Worm (Caenorhabditis elegans) whole organism, L2 larva: Measurements from ENCODE around the gene T16G12.3.

Source experiments
- C34F6.9 ChIP-seq: fragments of 150-350 bp; optimal IDR thresholded peaks from 2 replicates; lab custom pipeline; 2014; ENCODE audit warnings: missing biosample characterization, missing genetic modification characterization
- F13H6.1 ChIP-seq: sonication (generic microtip); optimal IDR thresholded peaks from 2 replicates; lab custom pipeline; 2016; ENCODE audit warnings: missing genetic modification characterization, missing compliant biosample characterization
- Y55F3AM.14 ChIP-seq: fragments of 200-800 bp; sonication (Bioruptor generic); optimal IDR thresholded peaks from 2 replicates; lab custom pipeline; 2018; ENCODE audit warnings: mild to moderate bottlenecking, missing genetic modification characterization, missing compliant biosample characterization
- alr-1 ChIP-seq: fragments of 150-350 bp; optimal IDR thresholded peaks from 2 replicates; lab custom pipeline; 2014; ENCODE audit warnings: missing biosample characterization, missing genetic modification characterization
- aly-2 ChIP-seq: fragments of 150-350 bp; optimal IDR thresholded peaks from 2 replicates; lab custom pipeline; 2014; ENCODE audit warnings: missing biosample characterization, missing genetic modification characterization
- ama-1 ChIP-seq: fragments of 150-350 bp; optimal IDR thresholded peaks from 2 replicates; lab custom pipeline; 2018; ENCODE audit warnings: inconsistent platforms
- blmp-1 ChIP-seq: sonication (generic microtip); optimal IDR thresholded peaks from 2 replicates; lab custom pipeline; 2017; ENCODE audit warnings: missing genetic modification characterization, mild to moderate bottlenecking, missing compliant biosample characterization, antibody characterized with exemption, moderate library complexity; ENCODE audit not compliant: insufficient read depth
- ceh-16 ChIP-seq: fragments of 150-350 bp; optimal IDR thresholded peaks from 2 replicates; lab custom pipeline; 2014; ENCODE audit warnings: missing biosample characterization, missing genetic modification characterization
- ceh-82 ChIP-seq: fragments of 150-350 bp; optimal IDR thresholded peaks from 2 replicates; lab custom pipeline; 2014; ENCODE audit warnings: missing biosample characterization, missing genetic modification characterization
- crh-2 ChIP-seq: sonication (generic microtip); optimal IDR thresholded peaks from 2 replicates; lab custom pipeline; 2017; ENCODE audit warnings: missing biosample characterization, missing genetic modification characterization
- dmd-4 ChIP-seq: sonication (generic microtip); optimal IDR thresholded peaks from 2 replicates; lab custom pipeline; 2017; ENCODE audit warnings: missing biosample characterization, missing genetic modification characterization
- egl-27 ChIP-seq: sonication (generic microtip); optimal IDR thresholded peaks from 3 replicates; lab custom pipeline; 2017; ENCODE audit warnings: missing biosample characterization, missing genetic modification reagents, missing genetic modification characterization
- elt-1 ChIP-seq: fragments of 150-350 bp; optimal IDR thresholded peaks from 2 replicates; lab custom pipeline; 2014; ENCODE audit warnings: missing biosample characterization, missing genetic modification characterization
- fos-1 ChIP-seq: fragments of 150-350 bp; optimal IDR thresholded peaks from 2 replicates; lab custom pipeline; 2014; ENCODE audit warnings: missing biosample characterization, missing genetic modification characterization
- gmeb-1 ChIP-seq: fragments of 150-350 bp; optimal IDR thresholded peaks from 2 replicates; lab custom pipeline; 2014; ENCODE audit warnings: missing biosample characterization, missing genetic modification characterization
- lin-11 ChIP-seq: fragments of 150-350 bp; sonication (generic microtip); optimal IDR thresholded peaks from 2 replicates; lab custom pipeline; 2014; ENCODE audit warnings: missing biosample characterization, missing genetic modification characterization, inconsistent platforms, mixed read lengths
- lin-13 ChIP-seq: fragments of 150-350 bp; optimal IDR thresholded peaks from 2 replicates; lab custom pipeline; 2014; ENCODE audit warnings: missing biosample characterization, missing genetic modification reagents, missing genetic modification characterization
- lin-39 ChIP-seq: fragments of 150-350 bp; optimal IDR thresholded peaks from 2 replicates; lab custom pipeline; 2014; ENCODE audit warnings: missing biosample characterization, missing genetic modification reagents, missing genetic modification characterization
- lsy-2 ChIP-seq, 2 experiments: fragments of 150-350 bp in 1 of 2; sonication (generic microtip) in 1 of 2; optimal IDR thresholded peaks; 2 replicates each; lab custom pipeline; 2014 to 2017; ENCODE audit warnings: missing biosample characterization in 2 of 2, missing genetic modification characterization in 2 of 2
- mab-5 ChIP-seq: fragments of 150-350 bp; optimal IDR thresholded peaks from 2 replicates; lab custom pipeline; 2014; ENCODE audit warnings: missing biosample characterization, missing genetic modification characterization
- mbf-1 ChIP-seq: sonication (generic microtip); optimal IDR thresholded peaks from 2 replicates; lab custom pipeline; 2017; ENCODE audit warnings: missing biosample characterization, missing genetic modification characterization
- mdl-1 ChIP-seq, 2 experiments: fragments of 150-350 bp in 1 of 2; sonication (generic microtip) in 1 of 2; optimal IDR thresholded peaks; 2 replicates each; lab custom pipeline; 2017; ENCODE audit warnings: missing biosample characterization in 2 of 2, missing genetic modification characterization in 2 of 2
- nhr-11 ChIP-seq: fragments of 150-350 bp; optimal IDR thresholded peaks from 2 replicates; lab custom pipeline; 2014; ENCODE audit warnings: missing biosample characterization, missing genetic modification characterization
- nhr-12 ChIP-seq: fragments of 150-350 bp; optimal IDR thresholded peaks from 2 replicates; lab custom pipeline; 2014; ENCODE audit warnings: missing biosample characterization, missing genetic modification characterization
- nhr-129 ChIP-seq: fragments of 150-350 bp; optimal IDR thresholded peaks from 2 replicates; lab custom pipeline; 2014; ENCODE audit warnings: missing biosample characterization, missing genetic modification characterization
- nhr-21 ChIP-seq: fragments of 150-350 bp; optimal IDR thresholded peaks from 2 replicates; lab custom pipeline; 2014; ENCODE audit warnings: missing biosample characterization, missing genetic modification characterization
- nhr-23 ChIP-seq: fragments of 150-350 bp; optimal IDR thresholded peaks from 2 replicates; lab custom pipeline; 2014; ENCODE audit warnings: missing biosample characterization, missing genetic modification reagents, missing genetic modification characterization
- nhr-237 ChIP-seq: fragments of 150-350 bp; optimal IDR thresholded peaks from 2 replicates; lab custom pipeline; 2014; ENCODE audit warnings: missing biosample characterization, missing genetic modification characterization
- nhr-25 ChIP-seq: fragments of 150-350 bp; sonication (generic microtip); optimal IDR thresholded peaks from 3 replicates; lab custom pipeline; 2014; ENCODE audit warnings: missing biosample characterization, missing genetic modification characterization
- nhr-6 ChIP-seq: fragments of 150-350 bp; optimal IDR thresholded peaks from 2 replicates; lab custom pipeline; 2014; ENCODE audit warnings: missing biosample characterization, missing genetic modification characterization
- nhr-77 ChIP-seq: fragments of 150-350 bp; optimal IDR thresholded peaks from 2 replicates; lab custom pipeline; 2014; ENCODE audit warnings: missing biosample characterization, missing genetic modification characterization
- peb-1 ChIP-seq: fragments of 150-350 bp; optimal IDR thresholded peaks from 2 replicates; lab custom pipeline; 2014; ENCODE audit warnings: missing biosample characterization, missing genetic modification characterization
- sem-4 ChIP-seq: fragments of 150-350 bp; optimal IDR thresholded peaks from 2 replicates; lab custom pipeline; 2014; ENCODE audit warnings: missing biosample characterization, missing genetic modification reagents, missing genetic modification characterization
- skn-1 ChIP-seq: sonication (generic microtip); optimal IDR thresholded peaks from 2 replicates; lab custom pipeline; 2017; ENCODE audit warnings: missing biosample characterization, missing genetic modification characterization
- sma-3 ChIP-seq: sonication (generic microtip); optimal IDR thresholded peaks from 2 replicates; lab custom pipeline; 2016; ENCODE audit warnings: missing genetic modification reagents, missing genetic modification characterization, missing compliant biosample characterization
- sma-9 ChIP-seq, 2 experiments: fragments of 150-350 bp in 1 of 2; sonication (generic microtip) in 1 of 2; optimal IDR thresholded peaks; 2 replicates each; lab custom pipeline; 2014 to 2016; ENCODE audit warnings: missing genetic modification characterization in 2 of 2, mild to moderate bottlenecking in 1 of 2, missing biosample characterization in 1 of 2, missing compliant biosample characterization in 1 of 2, missing genetic modification reagents in 1 of 2, moderate library complexity in 1 of 2
- snpc-4 ChIP-seq: fragments of 150-350 bp; optimal IDR thresholded peaks from 2 replicates; lab custom pipeline; 2014; ENCODE audit warnings: missing biosample characterization, missing genetic modification characterization
- unc-55 ChIP-seq: fragments of 150-350 bp; sonication (generic microtip); optimal IDR thresholded peaks from 3 replicates; lab custom pipeline; 2014; ENCODE audit warnings: missing biosample characterization, missing genetic modification reagents, missing genetic modification characterization
- unc-62 ChIP-seq: fragments of 150-350 bp; optimal IDR thresholded peaks from 2 replicates; lab custom pipeline; 2014; ENCODE audit warnings: missing biosample characterization, missing genetic modification reagents, missing genetic modification characterization
- ztf-1 ChIP-seq: fragments of 200-800 bp; sonication (Bioruptor generic); conservative IDR thresholded peaks from 2 replicates; pipeline ENCODE4 v1.3.6; 2022; ENCODE audit warnings: missing genetic modification characterization, missing compliant biosample characterization
- ztf-11 ChIP-seq: sonication (generic microtip); optimal IDR thresholded peaks from 2 replicates; lab custom pipeline; 2017; ENCODE audit warnings: missing biosample characterization, missing genetic modification characterization
- ztf-4 ChIP-seq: fragments of 150-350 bp; optimal IDR thresholded peaks from 2 replicates; lab custom pipeline; 2014; ENCODE audit warnings: missing biosample characterization, missing genetic modification characterization

Gene T16G12.3

ce11 chrIII:10090685-10091084 lies 40.3 kb downstream of the T16G12.3 start, which contains the start of gene gtf-2H2C:
Gene gtf-2H2C, minus strand, starts transcription at chrIII:10090785.
- TF ChIP-seq blmp-1 (no peak), C34F6.9 (no peak), unc-62 (GFP tag; lab: Kevin White, UChicago) (no peak), alr-1 (tag; lab: Kevin White, UChicago) (no peak)

- TF ChIP-seq nhr-129 (tag; lab: Kevin White, UChicago): peak; percentile 21
- no peak for TF ChIP-seq peb-1 (tag; lab: Kevin White, UChicago)
- peak; percentile 81 for TF ChIP-seq gmeb-1
- TF ChIP-seq lin-13 (GFP tag; lab: Kevin White, UChicago): peak; percentile 23
- TF ChIP-seq lsy-2 (tag; optimal IDR thresholded peaks at IDR 0.05; lab: Kevin White, UChicago): peak in 1 of 2 experiments; percentile 48
- peak; percentile 57 for TF ChIP-seq unc-55 (GFP tag; lab: Kevin White, UChicago)
- no peak for TF ChIP-seq nhr-77 (tag; lab: Kevin White, UChicago)
These were observed 42.7 kb downstream of the T16G12.3 start for ce11 chrIII:10093093-10093492.

ce11 chrIII:10094538-10094937 lies 44.1 kb downstream of the T16G12.3 start:
- TF ChIP-seq F13H6.1 (tag; lab: Kevin White, UChicago) (peak; percentile 54), alr-1 (tag; lab: Kevin White, UChicago) (no peak), lin-11 (tag; lab: Kevin White, UChicago) (no peak), nhr-21 (tag; lab: Kevin White, UChicago) (peak; percentile 55), egl-27 (no peak), sma-9 (GFP tag; optimal IDR thresholded peaks at IDR 0.05; lab: Kevin White, UChicago) (peak; percentile 19), sma-9 (tag; optimal IDR thresholded peaks at IDR 0.05; lab: Kevin White, UChicago) (no peak), lsy-2 (tag; optimal IDR thresholded peaks at IDR 0.05; lab: Kevin White, UChicago) (peak in 1 of 2 experiments; percentile 47), sma-3 (peak; percentile 20), ceh-16 (peak; percentile 51), nhr-25 (tag; lab: Kevin White, UChicago) (peak; percentile 43)

- no peak for TF ChIP-seq alr-1 (tag; lab: Kevin White, UChicago)
- TF ChIP-seq lin-11 (tag; lab: Kevin White, UChicago): no peak
- TF ChIP-seq lsy-2 (tag; optimal IDR thresholded peaks at IDR 0.05; lab: Kevin White, UChicago): peak in 1 of 2 experiments; percentile 66
These were observed 45.0 kb downstream of the T16G12.3 start for ce11 chrIII:10095377-10095776.

- peak; percentile 85 for TF ChIP-seq sem-4
- no peak for TF ChIP-seq nhr-11 (tag; lab: Kevin White, UChicago)
- peak; percentile 89 for TF ChIP-seq nhr-6 (tag; lab: Kevin White, UChicago)
- TF ChIP-seq nhr-77 (tag; lab: Kevin White, UChicago): peak; percentile 59
- TF ChIP-seq F13H6.1 (tag; lab: Kevin White, UChicago): peak; percentile 97
- no peak for TF ChIP-seq lin-39 (tag; lab: Kevin White, UChicago)
- TF ChIP-seq mab-5: peak; percentile 85
- TF ChIP-seq C34F6.9: peak; percentile 97
- peak; percentile 80 for TF ChIP-seq fos-1
- peak; percentile 45 for TF ChIP-seq ceh-82
- no peak for TF ChIP-seq ztf-11 (tag; lab: Kevin White, UChicago)
- peak; percentile 83 for TF ChIP-seq lin-13 (GFP tag; lab: Kevin White, UChicago)
- TF ChIP-seq gmeb-1: peak; percentile 77
- no peak for TF ChIP-seq mbf-1
- peak; percentile 91 for TF ChIP-seq nhr-129 (tag; lab: Kevin White, UChicago)
- TF ChIP-seq lin-11 (tag; lab: Kevin White, UChicago): peak; percentile 84
- TF ChIP-seq ama-1: no peak
- peak; percentile 92 for TF ChIP-seq unc-55 (GFP tag; lab: Kevin White, UChicago)
- TF ChIP-seq lsy-2 (tag; optimal IDR thresholded peaks at IDR 0.05; lab: Kevin White, UChicago): peak; percentile 81 to 94
- no peak for TF ChIP-seq ceh-16
- peak; percentile 54 for TF ChIP-seq snpc-4 (tag; lab: Kevin White, UChicago)
- TF ChIP-seq nhr-23 (tag; lab: Kevin White, UChicago): no peak
- peak; percentile 90 for TF ChIP-seq crh-2
- TF ChIP-seq aly-2 (tag; lab: Kevin White, UChicago): no peak
- no peak for TF ChIP-seq elt-1 (tag; lab: Kevin White, UChicago)
- TF ChIP-seq skn-1 (tag; lab: Kevin White, UChicago): no peak
- peak; percentile 60 for TF ChIP-seq nhr-237 (tag; lab: Kevin White, UChicago)
- TF ChIP-seq ztf-1 (GFP tag; lab: Robert Waterston, UW): no peak
- no peak for TF ChIP-seq dmd-4
- peak; percentile 94 for TF ChIP-seq egl-27
- TF ChIP-seq mdl-1 (tag; optimal IDR thresholded peaks at IDR 0.05; lab: Kevin White, UChicago): peak; percentile 96 to 97
- no peak for TF ChIP-seq peb-1 (tag; lab: Kevin White, UChicago)
- TF ChIP-seq nhr-21 (tag; lab: Kevin White, UChicago): peak; percentile 85
- TF ChIP-seq nhr-12 (tag; lab: Kevin White, UChicago): no peak
- peak; percentile 22 for TF ChIP-seq Y55F3AM.14 (GFP tag; lab: Kevin White, UChicago)
- TF ChIP-seq ztf-4: peak; percentile 86
- peak; percentile 77 for TF ChIP-seq nhr-25 (tag; lab: Kevin White, UChicago)
- TF ChIP-seq sma-3: peak; percentile 77
These were observed 46.1 kb downstream of the T16G12.3 start for ce11 chrIII:10096525-10096972.
